Worm (Caenorhabditis elegans) whole organism, L1 larva: ENCODE measurements around the gene nlp-25.

ENCODE experiments used
- efl-1 ChIP-seq, 4 experiments: fragments of 150-350 bp; optimal IDR thresholded peaks in 3 of 4; peaks in 1 of 4; 1 replicate in 1 of 4; 2 replicates in 3 of 4; lab custom pipeline; 2014; ENCODE audit warnings: missing biosample characterization in 2 of 4, missing genetic modification characterization in 2 of 4, missing genetic modification reagents in 2 of 4
- egl-13 ChIP-seq: sonication (generic microtip); optimal IDR thresholded peaks from 2 replicates; lab custom pipeline; 2016; ENCODE audit warnings: missing genotype, missing genetic modification reagents, missing genetic modification characterization, missing compliant biosample characterization
- fos-1 ChIP-seq: fragments of 150-350 bp; optimal IDR thresholded peaks from 2 replicates; lab custom pipeline; 2014; ENCODE audit warnings: missing biosample characterization, missing genetic modification characterization
- lin-39 ChIP-seq: fragments of 150-350 bp; optimal IDR thresholded peaks from 2 replicates; lab custom pipeline; 2014; ENCODE audit warnings: missing biosample characterization, missing genetic modification reagents, missing genetic modification characterization

- TF ChIP-seq egl-13 (tag; lab: Kevin White, UChicago) (no peak), fos-1 (tag; lab: Kevin White, UChicago) (no peak), lin-39 (tag; lab: Kevin White, UChicago) (no peak), efl-1 (optimal IDR thresholded peaks at IDR 0.05; lab: Kevin White, UChicago) (no peak), efl-1 (GFP tag; optimal IDR thresholded peaks at IDR 0.05 in 1 of 2; lab: Kevin White, UChicago) (no peak)
Measured at ce11 chrV:19565082-19565481, 40.9 kb upstream of the nlp-25 start, which contains the start of gene kcnl-1.
